Fruit fly (Drosophila melanogaster) whole organism, embryonic: Measurements from ENCODE around the gene CG9518.

Source experiments
- Adf1 ChIP-seq: fragments of 200-800 bp; sonication (Bioruptor generic); IDR thresholded peaks from 2 replicates; pipeline ENCODE4 v1.3.6; 2022; ENCODE audit warnings: missing biosample characterization, missing genetic modification characterization
- Atf3 ChIP-seq: fragments of 200-800 bp; sonication (Bioruptor generic); optimal IDR thresholded peaks from 3 replicates; lab custom pipeline; 2016; ENCODE audit warnings: missing biosample characterization, missing genetic modification characterization
- Bdp1 ChIP-seq: fragments of 200-800 bp; sonication (Bioruptor generic); optimal IDR thresholded peaks from 3 replicates; lab custom pipeline; 2016; ENCODE audit warnings: missing biosample characterization, missing genetic modification characterization
- Blimp-1 ChIP-seq: fragments of 200-800 bp; sonication (Bioruptor generic); optimal IDR thresholded peaks from 3 replicates; lab custom pipeline; 2018; ENCODE audit warnings: missing biosample characterization, missing genetic modification characterization, mild to moderate bottlenecking, moderate library complexity, missing genetic modification reagents
- BtbVII ChIP-seq: fragments of 200-800 bp; sonication (Bioruptor generic); optimal IDR thresholded peaks from 3 replicates; lab custom pipeline; 2017; ENCODE audit warnings: missing biosample characterization, mild to moderate bottlenecking, missing genetic modification characterization
- CG15601 ChIP-seq: fragments of 200-800 bp; sonication (Bioruptor generic); optimal IDR thresholded peaks from 3 replicates; lab custom pipeline; 2019; ENCODE audit warnings: missing biosample characterization, mild to moderate bottlenecking, missing genetic modification characterization, moderate library complexity
- CG1602 ChIP-seq: fragments of 200-800 bp; sonication (Bioruptor generic); optimal IDR thresholded peaks from 3 replicates; lab custom pipeline; 2016; ENCODE audit warnings: missing biosample characterization, missing genetic modification characterization
- CG2202 ChIP-seq: fragments of 200-800 bp; sonication (Bioruptor generic); optimal IDR thresholded peaks from 2 replicates; lab custom pipeline; 2018; ENCODE audit warnings: missing biosample characterization, mild to moderate bottlenecking, missing genetic modification characterization
- CG30020 ChIP-seq: fragments of 200-800 bp; optimal IDR thresholded peaks from 2 replicates; lab custom pipeline; 2019; ENCODE audit warnings: missing biosample characterization, mild to moderate bottlenecking, missing genetic modification characterization, moderate library complexity
- CG31388 ChIP-seq: fragments of 200-800 bp; sonication (Bioruptor generic); optimal IDR thresholded peaks from 2 replicates; lab custom pipeline; 2016; ENCODE audit warnings: missing biosample characterization, missing genetic modification characterization
- CG43689 ChIP-seq: fragments of 200-800 bp; sonication (Bioruptor generic); IDR thresholded peaks from 2 replicates; pipeline ENCODE4 v1.3.6; 2022; ENCODE audit warnings: missing biosample characterization, missing genetic modification characterization
- CG6175 ChIP-seq: fragments of 200-800 bp; sonication (Bioruptor generic); IDR thresholded peaks from 3 replicates; pipeline ENCODE4 v1.3.6; 2022; ENCODE audit warnings: missing biosample characterization, missing genetic modification characterization
- CG6813 ChIP-seq: fragments of 200-800 bp; sonication (Bioruptor generic); optimal IDR thresholded peaks from 2 replicates; lab custom pipeline; 2017; ENCODE audit warnings: missing biosample characterization, missing genetic modification characterization, mild to moderate bottlenecking, moderate library complexity, missing genetic modification reagents
- CG7556 ChIP-seq: fragments of 200-800 bp; sonication (Bioruptor generic); optimal IDR thresholded peaks from 2 replicates; lab custom pipeline; 2017; ENCODE audit warnings: missing biosample characterization, mild to moderate bottlenecking, missing genetic modification characterization
- CG8290 ChIP-seq, 3 experiments: fragments of 200-800 bp; sonication (Bioruptor generic); optimal IDR thresholded peaks; 2 replicates each; lab custom pipeline; 2016 to 2019; ENCODE audit warnings: missing biosample characterization in 3 of 3, missing genetic modification characterization in 3 of 3, mild to moderate bottlenecking in 2 of 3, moderate library complexity in 1 of 3
- Camta ChIP-seq: fragments of 200-800 bp; sonication (Bioruptor generic); optimal IDR thresholded peaks from 2 replicates; lab custom pipeline; 2016; ENCODE audit warnings: missing biosample characterization, missing genetic modification characterization
- Drgx ChIP-seq: fragments of 200-800 bp; sonication (Bioruptor generic); IDR thresholded peaks from 2 replicates; pipeline ENCODE4 v1.3.6; 2022; ENCODE audit warnings: missing biosample characterization, missing genetic modification characterization
- H2.0 ChIP-seq: fragments of 200-800 bp; sonication (Bioruptor generic); IDR thresholded peaks from 2 replicates; pipeline ENCODE4 v1.3.6; 2022; ENCODE audit warnings: missing biosample characterization, missing genetic modification characterization
- Mad ChIP-seq: fragments of 200-800 bp; sonication (Bioruptor generic); optimal IDR thresholded peaks from 2 replicates; lab custom pipeline; 2016; ENCODE audit warnings: missing biosample characterization, missing genetic modification characterization
- Oli ChIP-seq: fragments of 200-800 bp; sonication (Bioruptor generic); optimal IDR thresholded peaks from 2 replicates; lab custom pipeline; 2018; ENCODE audit warnings: missing biosample characterization, mild to moderate bottlenecking, missing genetic modification characterization, moderate library complexity
- Sox102F ChIP-seq: fragments of 200-800 bp; sonication (Bioruptor generic); optimal IDR thresholded peaks from 2 replicates; lab custom pipeline; 2018; ENCODE audit warnings: missing biosample characterization, mild to moderate bottlenecking, missing genetic modification characterization, moderate library complexity
- ara ChIP-seq: fragments of 200-800 bp; sonication (Bioruptor generic); IDR thresholded peaks from 2 replicates; pipeline ENCODE4 v1.3.6; 2022; ENCODE audit warnings: missing biosample characterization, missing genetic modification characterization
- bsh ChIP-seq, 2 experiments: fragments of 200-800 bp; sonication (Bioruptor generic); optimal IDR thresholded peaks; 2 replicates each; lab custom pipeline; 2017 to 2018; ENCODE audit warnings: mild to moderate bottlenecking in 2 of 2, missing biosample characterization in 2 of 2, missing genetic modification characterization in 2 of 2, moderate library complexity in 1 of 2
- chif ChIP-seq, 2 experiments: fragments of 200-800 bp; sonication (Bioruptor generic); optimal IDR thresholded peaks; 3 replicates each; lab custom pipeline; 2016; ENCODE audit warnings: missing biosample characterization in 2 of 2, missing genetic modification characterization in 2 of 2
- dati ChIP-seq: fragments of 200-800 bp; sonication (Bioruptor generic); IDR thresholded peaks from 2 replicates; pipeline ENCODE4 v1.3.6; 2022; ENCODE audit warnings: missing biosample characterization, missing genetic modification characterization
- dmrt99B ChIP-seq: fragments of 200-800 bp; sonication (Bioruptor generic); optimal IDR thresholded peaks from 2 replicates; lab custom pipeline; 2018; ENCODE audit warnings: missing biosample characterization, mild to moderate bottlenecking, missing genetic modification characterization, moderate library complexity
- exex ChIP-seq: fragments of 200-800 bp; sonication (Bioruptor generic); optimal IDR thresholded peaks from 4 replicates; lab custom pipeline; 2018; ENCODE audit warnings: missing biosample characterization, mild to moderate bottlenecking, missing genetic modification characterization, moderate library complexity
- gem ChIP-seq: fragments of 200-800 bp; sonication (Bioruptor generic); optimal IDR thresholded peaks from 2 replicates; lab custom pipeline; 2019; ENCODE audit warnings: missing biosample characterization, mild to moderate bottlenecking, missing genetic modification characterization, moderate library complexity
- jigr1 ChIP-seq: fragments of 200-800 bp; sonication (Bioruptor generic); IDR thresholded peaks from 3 replicates; pipeline ENCODE4 v1.3.6; 2022; ENCODE audit warnings: missing biosample characterization, missing genetic modification characterization
- sens ChIP-seq: fragments of 200-800 bp; sonication (Bioruptor generic); peaks from one replicate; lab custom pipeline; 2016; ENCODE audit warnings: missing biosample characterization, missing genetic modification characterization
- sob ChIP-seq: fragments of 200-800 bp; sonication (Bioruptor generic); IDR thresholded peaks from 2 replicates; pipeline ENCODE4 v1.3.6; 2022; ENCODE audit warnings: missing biosample characterization, missing genetic modification characterization
- tup ChIP-seq: fragments of 200-800 bp; sonication (Bioruptor generic); optimal IDR thresholded peaks from 2 replicates; lab custom pipeline; 2016; ENCODE audit warnings: missing biosample characterization, mild to moderate bottlenecking, missing genetic modification characterization, moderate library complexity

Gene CG9518

dm6 chrX:14897592-14897991 is 26.6 kb upstream of the CG9518 start (continued):
- TF ChIP-seq Oli (tag; lab: Kevin White, UChicago) (no peak), CG6813 (no peak), Sox102F (GFP tag; lab: Kevin White, UChicago) (peak; percentile 13), Mad (GFP tag; lab: Kevin White, UChicago) (no peak)

- TF ChIP-seq CG6175 (GFP tag; lab: Robert Waterston, UW) (no peak), Adf1 (GFP tag; lab: Robert Waterston, UW) (peak; percentile 53)
- TF ChIP-seq, all 482 proteins: peak for 1
Measured at dm6 chrX:14896791-14897190, 25.8 kb upstream of the CG9518 start, which contains the start of gene CG9514. CG9514 (minus strand) TSS chrX:14896891.

dm6 chrX:14896310-14896709 is 25.3 kb upstream of the CG9518 start:
- TF ChIP-seq CG8290 (GFP tag; optimal IDR thresholded peaks at IDR 0.05; lab: Kevin White, UChicago): no peak
- no peak for TF ChIP-seq CG8290 (tag; optimal IDR thresholded peaks at IDR 0.05; lab: Kevin White, UChicago)
- no peak for TF ChIP-seq tup (GFP tag; lab: Kevin White, UChicago)
- TF ChIP-seq Sox102F (GFP tag; lab: Kevin White, UChicago): peak; percentile 25
- peak; percentile 16 for TF ChIP-seq gem (tag; lab: Kevin White, UChicago)
- peak; percentile 3 for TF ChIP-seq dmrt99B (tag; lab: Kevin White, UChicago)
- no peak for TF ChIP-seq Atf3 (GFP tag; lab: Kevin White, UChicago)
- TF ChIP-seq exex (tag; lab: Kevin White, UChicago): no peak
- no peak for TF ChIP-seq CG15601 (tag; lab: Kevin White, UChicago)
- TF ChIP-seq H2.0 (GFP tag; lab: Robert Waterston, UW): no peak
- no peak for TF ChIP-seq Bdp1 (GFP tag; lab: Kevin White, UChicago)
- TF ChIP-seq BtbVII: no peak
- TF ChIP-seq ara (GFP tag; lab: Robert Waterston, UW): no peak
- TF ChIP-seq chif (GFP tag; optimal IDR thresholded peaks at IDR 0.05; lab: Kevin White, UChicago): no peak
- TF ChIP-seq Camta: no peak
- no peak for TF ChIP-seq dati
- TF ChIP-seq CG31388 (GFP tag; lab: Kevin White, UChicago): no peak
- no peak for TF ChIP-seq CG30020
- no peak for TF ChIP-seq sob (GFP tag; lab: Robert Waterston, UW)
- TF ChIP-seq jigr1 (GFP tag; lab: Robert Waterston, UW): no peak
- TF ChIP-seq CG1602 (GFP tag; lab: Kevin White, UChicago): no peak
- no peak for TF ChIP-seq CG7556 (GFP tag; lab: Kevin White, UChicago)
- TF ChIP-seq CG43689 (GFP tag; lab: Robert Waterston, UW): no peak
- TF ChIP-seq sens (GFP tag; lab: Kevin White, UChicago): peak; percentile 72

- TF ChIP-seq CG2202 (tag; lab: Kevin White, UChicago): no peak
- peak; percentile 92 for TF ChIP-seq Blimp-1 (GFP tag; lab: Kevin White, UChicago)
- TF ChIP-seq, all 482 proteins: peak for 1
Measured at dm6 chrX:14893872-14894271, 22.9 kb upstream of the CG9518 start.

- no peak for TF ChIP-seq bsh (GFP tag; optimal IDR thresholded peaks at IDR 0.05; lab: Kevin White, UChicago)
- peak; percentile 52 for TF ChIP-seq Drgx (GFP tag; lab: Robert Waterston, UW)
Measured at dm6 chrX:14892303-14892702, 21.3 kb upstream of the CG9518 start.
